Fruit fly (Drosophila melanogaster): ENCODE results near the gene ImpE2.

dm6 chr3L:3555094-3555493 is 42.6 kb upstream of the ImpE2 start:
- TF ChIP-seq CG14655 (GFP tag; optimal IDR thresholded peaks at IDR 0.05) (peak; percentile 81), CG32121 (GFP tag; IDR thresholded peaks at IDR 0.05) (no peak; the same call in 1 of the 2 replicates), CG34367 (tag; optimal IDR thresholded peaks at IDR 0.05) (no peak), Pif1A (GFP tag; optimal IDR thresholded peaks at IDR 0.05) (peak; percentile 61), EcR (GFP tag; optimal IDR thresholded peaks at IDR 0.05) (no peak), CG13204 (GFP tag; optimal IDR thresholded peaks at IDR 0.05) (no peak), Snoo (tag; optimal IDR thresholded peaks at IDR 0.05) (no peak), rn (GFP tag; IDR thresholded peaks at IDR 0.05) (no peak), CG10348 (GFP tag; IDR thresholded peaks at IDR 0.05) (no peak)

All from whole organism, pupa.